Fruit fly (Drosophila melanogaster) whole organism, embryonic: ENCODE measurements around the gene TwdlW.

Source experiments
- Atf3 ChIP-seq: fragments of 200-800 bp; sonication (Bioruptor generic); optimal IDR thresholded peaks from 3 replicates; lab custom pipeline; 2016; ENCODE audit warnings: missing biosample characterization, missing genetic modification characterization
- Atf6 ChIP-seq: fragments of 200-800 bp; sonication (Bioruptor generic); IDR thresholded peaks from 2 replicates; pipeline ENCODE4 v1.3.6; 2022; ENCODE audit warnings: missing biosample characterization, missing genetic modification characterization
- Bdp1 ChIP-seq: fragments of 200-800 bp; sonication (Bioruptor generic); optimal IDR thresholded peaks from 3 replicates; lab custom pipeline; 2016; ENCODE audit warnings: missing biosample characterization, missing genetic modification characterization
- CG10147 ChIP-seq: fragments of 200-800 bp; sonication (Bioruptor generic); optimal IDR thresholded peaks from 2 replicates; lab custom pipeline; 2019; ENCODE audit warnings: missing biosample characterization, mild to moderate bottlenecking, missing genetic modification characterization, moderate library complexity
- CG10274 ChIP-seq: fragments of 200-800 bp; sonication (Bioruptor generic); optimal IDR thresholded peaks from 3 replicates; lab custom pipeline; 2017; ENCODE audit warnings: missing biosample characterization, mild to moderate bottlenecking, missing genetic modification characterization
- CG10979 ChIP-seq: fragments of 200-800 bp; sonication (Bioruptor generic); optimal IDR thresholded peaks from 2 replicates; lab custom pipeline; 2018; ENCODE audit warnings: missing biosample characterization, mild to moderate bottlenecking, missing genetic modification characterization, moderate library complexity
- CG12942 ChIP-seq: fragments of 200-800 bp; sonication (Bioruptor generic); optimal IDR thresholded peaks from 3 replicates; lab custom pipeline; 2016; ENCODE audit warnings: missing biosample characterization, missing genetic modification characterization
- CG13424 ChIP-seq: fragments of 200-800 bp; sonication (Bioruptor generic); optimal IDR thresholded peaks from 2 replicates; lab custom pipeline; 2019; ENCODE audit warnings: missing biosample characterization, mild to moderate bottlenecking, missing genetic modification characterization, moderate library complexity
- CG13775 ChIP-seq: fragments of 200-800 bp; sonication (Bioruptor generic); optimal IDR thresholded peaks from 3 replicates; lab custom pipeline; 2017; ENCODE audit warnings: missing biosample characterization, mild to moderate bottlenecking, missing genetic modification characterization
- CG14014 ChIP-seq: fragments of 200-800 bp; sonication (Bioruptor generic); IDR thresholded peaks from 2 replicates; pipeline ENCODE4 v1.3.6; 2022; ENCODE audit warnings: missing biosample characterization, missing genetic modification characterization
- CG14050 ChIP-seq: fragments of 200-800 bp; sonication (Bioruptor generic); IDR thresholded peaks from 3 replicates; pipeline ENCODE4 v1.3.6; 2022; ENCODE audit warnings: missing biosample characterization, missing genetic modification characterization
- CG15011 ChIP-seq: fragments of 200-800 bp; sonication (Bioruptor generic); optimal IDR thresholded peaks from 3 replicates; lab custom pipeline; 2018; ENCODE audit warnings: missing biosample characterization, mild to moderate bottlenecking, missing genetic modification characterization
- CG15696 ChIP-seq: fragments of 200-800 bp; sonication (Bioruptor generic); optimal IDR thresholded peaks from 2 replicates; lab custom pipeline; 2019; ENCODE audit warnings: missing biosample characterization, mild to moderate bottlenecking, missing genetic modification characterization, moderate library complexity
- CG1602 ChIP-seq: fragments of 200-800 bp; sonication (Bioruptor generic); optimal IDR thresholded peaks from 3 replicates; lab custom pipeline; 2016; ENCODE audit warnings: missing biosample characterization, missing genetic modification characterization
- CG16863 ChIP-seq: fragments of 200-800 bp; sonication (Bioruptor generic); optimal IDR thresholded peaks from 3 replicates; lab custom pipeline; 2016; ENCODE audit warnings: missing biosample characterization, missing genetic modification characterization
- CG17568 ChIP-seq: fragments of 200-800 bp; sonication (Bioruptor generic); optimal IDR thresholded peaks from 2 replicates; lab custom pipeline; 2018; ENCODE audit warnings: missing biosample characterization, mild to moderate bottlenecking, missing genetic modification characterization, moderate library complexity
- CG17912 ChIP-seq: fragments of 200-800 bp; sonication (Bioruptor generic); optimal IDR thresholded peaks from 2 replicates; lab custom pipeline; 2018; ENCODE audit warnings: missing biosample characterization, mild to moderate bottlenecking, missing genetic modification characterization
- CG6254 ChIP-seq: fragments of 200-800 bp; sonication (Bioruptor generic); optimal IDR thresholded peaks from 3 replicates; lab custom pipeline; 2017; ENCODE audit warnings: mild to moderate bottlenecking, missing biosample characterization, missing genetic modification reagents, missing genetic modification characterization
- CG8478 ChIP-seq: fragments of >200 bp; optimal IDR thresholded peaks from 2 replicates; lab custom pipeline; 2018
- CG9797 ChIP-seq: fragments of 200-800 bp; sonication (Bioruptor generic); optimal IDR thresholded peaks from 3 replicates; lab custom pipeline; 2018; ENCODE audit warnings: missing biosample characterization, mild to moderate bottlenecking, missing genetic modification characterization
- CrebB ChIP-seq: fragments of 200-800 bp; sonication (Bioruptor generic); optimal IDR thresholded peaks from 3 replicates; lab custom pipeline; 2018; ENCODE audit warnings: missing biosample characterization, mild to moderate bottlenecking, missing genetic modification characterization
- D ChIP-seq, 2 experiments: fragments of 200-800 bp in 1 of 2; fragments of >200 bp in 1 of 2; sonication (Bioruptor generic) in 1 of 2; optimal IDR thresholded peaks; 2 replicates in 1 of 2; 3 replicates in 1 of 2; lab custom pipeline; 2017; ENCODE audit warnings: mild to moderate bottlenecking in 1 of 2, missing biosample characterization in 1 of 2, missing genetic modification characterization in 1 of 2, missing genetic modification reagents in 1 of 2
- Deaf1 ChIP-seq: fragments of 200-800 bp; optimal IDR thresholded peaks from 3 replicates; lab custom pipeline; 2019; ENCODE audit warnings: missing biosample characterization, mild to moderate bottlenecking, missing genetic modification characterization, moderate library complexity
- Fer3 ChIP-seq: fragments of 200-800 bp; sonication (Bioruptor generic); optimal IDR thresholded peaks from 2 replicates; lab custom pipeline; 2018; ENCODE audit warnings: missing biosample characterization, mild to moderate bottlenecking, missing genetic modification characterization, moderate library complexity
- Hey ChIP-seq: fragments of 200-800 bp; sonication (Bioruptor generic); optimal IDR thresholded peaks from 3 replicates; lab custom pipeline; 2018; ENCODE audit warnings: missing biosample characterization, mild to moderate bottlenecking, missing genetic modification characterization
- Hmx ChIP-seq: fragments of 200-800 bp; sonication (Bioruptor generic); optimal IDR thresholded peaks from 2 replicates; lab custom pipeline; 2016; ENCODE audit warnings: missing biosample characterization, missing genetic modification characterization
- Hr51 ChIP-seq, 2 experiments: fragments of 200-800 bp; sonication (Bioruptor generic); optimal IDR thresholded peaks; 2 replicates in 1 of 2; 3 replicates in 1 of 2; lab custom pipeline; 2016 to 2018; ENCODE audit warnings: missing biosample characterization in 2 of 2, missing genetic modification characterization in 2 of 2, mild to moderate bottlenecking in 1 of 2, moderate library complexity in 1 of 2
- MBD-R2 ChIP-seq: fragments of 200-800 bp; sonication (Bioruptor generic); IDR thresholded peaks from 2 replicates; pipeline ENCODE4 v1.3.6; 2022; ENCODE audit warnings: missing biosample characterization, missing genetic modification characterization
- Poxn ChIP-seq: fragments of 200-800 bp; sonication (Bioruptor generic); IDR thresholded peaks from 2 replicates; pipeline ENCODE4 v1.3.6; 2022; ENCODE audit warnings: missing biosample characterization, missing genetic modification characterization
- Six4 ChIP-seq: fragments of 200-800 bp; sonication (Bioruptor generic); optimal IDR thresholded peaks from 2 replicates; lab custom pipeline; 2016; ENCODE audit warnings: missing biosample characterization, missing genetic modification characterization
- Ssrp ChIP-seq: fragments of 200-800 bp; sonication (Bioruptor generic); optimal IDR thresholded peaks from 2 replicates; lab custom pipeline; 2018; ENCODE audit warnings: missing biosample characterization, mild to moderate bottlenecking, missing genetic modification characterization, moderate library complexity
- Tbp ChIP-seq: fragments of >200 bp; optimal IDR thresholded peaks from 2 replicates; lab custom pipeline; 2018; ENCODE audit warnings: missing biosample characterization, missing genetic modification characterization
- cato ChIP-seq: fragments of 200-800 bp; sonication (Bioruptor generic); optimal IDR thresholded peaks from 2 replicates; lab custom pipeline; 2016; ENCODE audit warnings: missing biosample characterization, missing genetic modification characterization, borderline replicate concordance
- crp ChIP-seq, 2 experiments: fragments of 200-800 bp; sonication (Bioruptor generic); optimal IDR thresholded peaks; 2 replicates in 1 of 2; 3 replicates in 1 of 2; lab custom pipeline; 2017; ENCODE audit warnings: missing biosample characterization in 2 of 2, missing genetic modification characterization in 2 of 2, mild to moderate bottlenecking in 1 of 2, moderate library complexity in 1 of 2
- danr ChIP-seq: fragments of 200-800 bp; sonication (Bioruptor generic); IDR thresholded peaks from 2 replicates; pipeline ENCODE4 v1.3.6; 2022; ENCODE audit warnings: missing biosample characterization, missing genetic modification characterization
- en ChIP-seq: fragments of 200-800 bp; sonication (Bioruptor generic); optimal IDR thresholded peaks from 2 replicates; lab custom pipeline; 2016; ENCODE audit warnings: missing biosample characterization, missing genetic modification characterization
- ewg ChIP-seq: fragments of 200-800 bp; sonication (Bioruptor generic); optimal IDR thresholded peaks from 3 replicates; lab custom pipeline; 2017; ENCODE audit warnings: mild to moderate bottlenecking, missing biosample characterization, missing genetic modification reagents, missing genetic modification characterization
- fd102C ChIP-seq: fragments of 200-800 bp; sonication (Bioruptor generic); optimal IDR thresholded peaks from 2 replicates; lab custom pipeline; 2018; ENCODE audit warnings: missing biosample characterization, mild to moderate bottlenecking, missing genetic modification characterization, moderate library complexity
- fd3F ChIP-seq: fragments of 200-800 bp; sonication (Bioruptor generic); optimal IDR thresholded peaks from 2 replicates; lab custom pipeline; 2018; ENCODE audit warnings: missing biosample characterization, mild to moderate bottlenecking, missing genetic modification characterization, moderate library complexity
- inv ChIP-seq: fragments of 200-800 bp; sonication (Bioruptor generic); IDR thresholded peaks from 2 replicates; pipeline ENCODE4 v1.3.6; 2022; ENCODE audit warnings: missing biosample characterization, missing genetic modification characterization; ENCODE audit not compliant: partially characterized antibody
- nau ChIP-seq: fragments of 200-800 bp; sonication (Bioruptor generic); optimal IDR thresholded peaks from 3 replicates; lab custom pipeline; 2017; ENCODE audit warnings: missing biosample characterization, mild to moderate bottlenecking, missing genetic modification characterization, missing genetic modification reagents
- nmo ChIP-seq: fragments of 200-800 bp; sonication (Bioruptor generic); optimal IDR thresholded peaks from 2 replicates; lab custom pipeline; 2018; ENCODE audit warnings: missing biosample characterization, mild to moderate bottlenecking, missing genetic modification characterization, moderate library complexity
- otp ChIP-seq: fragments of 200-800 bp; sonication (Bioruptor generic); IDR thresholded peaks from 3 replicates; pipeline ENCODE4, ENCODE4 v1.3.6; 2022; ENCODE audit warnings: missing biosample characterization, missing genetic modification characterization
- prd ChIP-seq, 3 experiments: fragments of >200 bp in 2 of 3; fragments of 200-800 bp in 1 of 3; sonication (Bioruptor generic) in 1 of 3; optimal IDR thresholded peaks in 2 of 3; IDR thresholded peaks in 1 of 3; 2 replicates in 2 of 3; 3 replicates in 1 of 3; pipeline versions ENCODE4 v1.3.6 to Lab custom; 2017 to 2022; ENCODE audit warnings: missing biosample characterization in 1 of 3, missing genetic modification characterization in 1 of 3
- run ChIP-seq: fragments of 200-800 bp; sonication (Bioruptor generic); optimal IDR thresholded peaks from 3 replicates; lab custom pipeline; 2018; ENCODE audit warnings: missing biosample characterization, mild to moderate bottlenecking, missing genetic modification characterization
- so ChIP-seq: fragments of 200-800 bp; sonication (Bioruptor generic); IDR thresholded peaks from 3 replicates; pipeline ENCODE4 v1.3.6; 2022; ENCODE audit warnings: missing biosample characterization, missing genetic modification characterization
- sqz ChIP-seq: fragments of 200-800 bp; sonication (Bioruptor generic); optimal IDR thresholded peaks from 3 replicates; lab custom pipeline; 2018; ENCODE audit warnings: missing biosample characterization, mild to moderate bottlenecking, missing genetic modification characterization
- usp ChIP-seq: fragments of >200 bp; optimal IDR thresholded peaks from 2 replicates; lab custom pipeline; 2017; ENCODE audit warnings: missing biosample characterization, missing genetic modification characterization
- wdn ChIP-seq: fragments of 200-800 bp; sonication (Bioruptor generic); IDR thresholded peaks from 2 replicates; pipeline ENCODE4 v1.3.6; 2022; ENCODE audit warnings: missing biosample characterization, missing genetic modification characterization
- zen ChIP-seq: fragments of 200-800 bp; sonication (Bioruptor generic); optimal IDR thresholded peaks from 3 replicates; lab custom pipeline; 2018; ENCODE audit warnings: missing biosample characterization, mild to moderate bottlenecking, missing genetic modification characterization, moderate library complexity

TwdlW gene

DNA sequence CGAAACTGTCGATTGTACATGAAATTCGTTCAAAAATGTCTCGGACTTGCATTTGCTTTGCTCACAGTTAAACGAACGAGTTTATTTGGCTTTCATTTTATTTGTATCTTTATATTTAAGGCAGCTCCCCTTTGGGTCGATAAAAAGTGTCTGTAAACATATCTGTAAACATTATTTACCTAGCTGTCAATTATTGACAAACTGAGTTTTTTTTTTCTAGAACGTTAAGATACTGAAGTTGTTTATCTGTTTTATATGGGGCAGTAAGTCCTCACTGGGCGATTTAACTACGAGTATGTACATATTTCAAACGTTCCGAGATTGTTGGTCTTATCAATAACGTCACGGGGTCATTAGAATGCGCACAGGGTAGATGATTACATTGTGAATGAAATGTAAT, 26.5 kb downstream of the TwdlW start (continued):
- no peak for TF ChIP-seq fd3F (GFP tag; lab: Kevin White, UChicago)
- TF ChIP-seq run (tag; lab: Kevin White, UChicago), result no peak
- no peak for TF ChIP-seq CG12942 (GFP tag; lab: Kevin White, UChicago)
- TF ChIP-seq Atf3 (GFP tag; lab: Kevin White, UChicago), result no peak
- TF ChIP-seq CG10147, result peak; percentile 35
- no peak for TF ChIP-seq CG10274 (GFP tag; lab: Kevin White, UChicago)
- no peak for TF ChIP-seq CG1602 (GFP tag; lab: Kevin White, UChicago)
- TF ChIP-seq fd102C (GFP tag; lab: Kevin White, UChicago), result no peak
- no peak for TF ChIP-seq en (GFP tag; lab: Kevin White, UChicago)
- no peak for TF ChIP-seq inv (GFP tag; lab: Robert Waterston, UW)
- TF ChIP-seq Atf6, result no peak
- no peak for TF ChIP-seq D (optimal IDR thresholded peaks at IDR 0.05; lab: Kevin White, UChicago)
- peak; percentile 1 for TF ChIP-seq D (GFP tag; optimal IDR thresholded peaks at IDR 0.05; lab: Kevin White, UChicago)
- TF ChIP-seq CG13775 (GFP tag; lab: Kevin White, UChicago), result no peak
- no peak for TF ChIP-seq CG14050 (GFP tag; lab: Robert Waterston, UW)
- no peak for TF ChIP-seq CG8478 (lab: Kevin White, UChicago)
- no peak for TF ChIP-seq prd (optimal IDR thresholded peaks at IDR 0.05; lab: Kevin White, UChicago)
- TF ChIP-seq prd (GFP tag; IDR thresholded peaks at IDR 0.05; lab: Robert Waterston, UW), result no peak
- no peak for TF ChIP-seq Tbp
- no peak for TF ChIP-seq cato (GFP tag; lab: Kevin White, UChicago)
- no peak for TF ChIP-seq Bdp1
- TF ChIP-seq Hmx (GFP tag; lab: Kevin White, UChicago), result no peak
- no peak for TF ChIP-seq CG16863
- no peak for TF ChIP-seq Hey (tag; lab: Kevin White, UChicago)
- no peak for TF ChIP-seq nmo (GFP tag; lab: Kevin White, UChicago)
- no peak for TF ChIP-seq ewg
- peak; percentile 30 for TF ChIP-seq CG6254 (GFP tag; lab: Kevin White, UChicago)
- no peak for TF ChIP-seq CG17912
- TF ChIP-seq crp (GFP tag; optimal IDR thresholded peaks at IDR 0.05; lab: Kevin White, UChicago), result no peak
- TF ChIP-seq Fer3, result no peak
- TF ChIP-seq sqz, result peak; percentile 77
- TF ChIP-seq Deaf1, result no peak
- no peak for TF ChIP-seq danr (GFP tag; lab: Robert Waterston, UW)
- TF ChIP-seq CG15696, result peak; percentile 50
- TF ChIP-seq CrebB (tag; lab: Kevin White, UChicago), result peak; percentile 25
- TF ChIP-seq CG15011 (GFP tag; lab: Kevin White, UChicago), result peak; percentile 34
- TF ChIP-seq Six4 (GFP tag; lab: Kevin White, UChicago), result no peak
- no peak for TF ChIP-seq Poxn
- no peak for TF ChIP-seq CG9797 (GFP tag; lab: Kevin White, UChicago)
- no peak for TF ChIP-seq wdn
- no peak for TF ChIP-seq usp (GFP tag; lab: Kevin White, UChicago)
- TF ChIP-seq CG17568 (GFP tag; lab: Kevin White, UChicago), result peak; percentile 63
- no peak for TF ChIP-seq Ssrp
- no peak for TF ChIP-seq CG14014
- no peak for TF ChIP-seq CG10979 (tag; lab: Kevin White, UChicago)
- no peak for TF ChIP-seq zen (tag; lab: Kevin White, UChicago)
- peak; percentile 35 for TF ChIP-seq nau
- no peak for TF ChIP-seq MBD-R2
- no peak for TF ChIP-seq Hr51 (GFP tag; optimal IDR thresholded peaks at IDR 0.05; lab: Kevin White, UChicago)
- peak; percentile 22 for TF ChIP-seq CG13424 (tag; lab: Kevin White, UChicago)
- no peak for TF ChIP-seq otp (GFP tag; lab: Robert Waterston, UW)
- TF ChIP-seq so (GFP tag; lab: Robert Waterston, UW), result no peak
